Fruit fly (Drosophila melanogaster): ENCODE results near the gene CG10650.

The CG10650 gene

dm6 chr2L:18997148-18997547 is 1.4 kb upstream of the CG10650 start, which contains the start of gene CG31792:
CG31792 (plus strand) TSS chr2L:18997448.
- no peak for TF ChIP-seq noc (tag; optimal IDR thresholded peaks at IDR 0.05)

DNA sequence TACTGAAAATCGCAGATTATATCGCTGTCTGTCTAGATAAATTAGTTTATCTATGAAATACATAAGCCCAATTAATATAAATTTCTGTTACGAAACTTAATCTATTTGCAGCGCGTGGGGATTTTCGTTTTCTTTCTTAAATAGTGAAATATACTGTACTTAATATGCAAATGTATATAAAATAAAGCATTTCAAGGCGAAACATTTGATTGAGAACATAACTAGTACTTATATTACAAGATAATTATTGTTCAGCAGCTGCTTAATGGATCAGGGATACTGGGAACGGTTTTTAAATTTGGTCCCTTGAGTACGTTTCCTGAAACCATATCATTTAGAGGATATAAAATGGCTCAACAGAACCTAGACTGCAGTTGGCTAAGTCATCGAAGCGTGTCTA is 3.5 kb downstream of the CG10650 start, which contains the start of gene CG46465:
Gene CG46465, plus strand, starts transcription at position 301 of the 400 bp plus-strand sequence.
- TF ChIP-seq noc (tag; optimal IDR thresholded peaks at IDR 0.05) = no peak

DNA sequence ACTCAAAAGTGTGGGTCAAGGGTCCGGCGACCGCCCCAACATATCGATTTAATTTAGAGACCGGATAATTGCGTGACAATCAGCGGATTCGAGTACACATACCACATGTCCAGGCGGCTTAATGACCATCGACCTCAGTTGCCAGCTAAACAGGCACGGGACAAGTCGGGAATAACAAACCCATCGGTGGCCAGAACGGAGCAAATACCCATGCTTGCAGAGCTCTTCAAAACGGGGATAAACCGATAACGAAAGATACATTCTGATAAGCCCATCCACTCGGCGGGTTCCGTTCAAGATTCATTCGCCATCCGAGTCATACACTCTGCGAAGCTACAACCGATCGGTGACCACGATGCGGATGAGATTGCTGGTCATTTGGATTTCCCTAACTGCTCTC is 5.0 kb downstream of the CG10650 start, which contains the start of gene CG15169:
Gene CG15169, plus strand, starts transcription at position 301 of the 400 bp plus-strand sequence.
- no peak for TF ChIP-seq noc (tag; optimal IDR thresholded peaks at IDR 0.05)

DNA sequence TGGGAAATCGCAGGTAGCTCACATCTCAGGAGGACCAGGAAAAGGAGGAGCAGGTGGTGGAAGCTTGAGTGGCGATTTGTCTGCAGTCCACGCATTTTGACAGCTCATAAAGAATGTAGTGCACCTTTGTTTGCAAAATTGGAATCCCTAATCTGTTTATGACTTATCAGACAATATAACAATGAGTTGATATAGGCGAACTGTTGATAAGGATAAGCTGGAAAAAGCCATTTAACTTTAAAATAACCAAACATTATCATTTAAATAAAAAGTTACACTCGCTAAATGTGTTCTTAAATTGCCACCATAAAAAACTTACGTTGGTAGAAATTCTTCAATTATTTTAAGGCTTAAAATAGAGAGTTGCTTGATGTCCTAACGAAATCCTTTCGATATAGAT is 5.6 kb downstream of the CG10650 start, which contains the start of gene CG15170:
Gene CG15170, minus strand, starts transcription at position 101 of the 400 bp plus-strand sequence.
- TF ChIP-seq noc (tag; optimal IDR thresholded peaks at IDR 0.05) = no peak

DNA sequence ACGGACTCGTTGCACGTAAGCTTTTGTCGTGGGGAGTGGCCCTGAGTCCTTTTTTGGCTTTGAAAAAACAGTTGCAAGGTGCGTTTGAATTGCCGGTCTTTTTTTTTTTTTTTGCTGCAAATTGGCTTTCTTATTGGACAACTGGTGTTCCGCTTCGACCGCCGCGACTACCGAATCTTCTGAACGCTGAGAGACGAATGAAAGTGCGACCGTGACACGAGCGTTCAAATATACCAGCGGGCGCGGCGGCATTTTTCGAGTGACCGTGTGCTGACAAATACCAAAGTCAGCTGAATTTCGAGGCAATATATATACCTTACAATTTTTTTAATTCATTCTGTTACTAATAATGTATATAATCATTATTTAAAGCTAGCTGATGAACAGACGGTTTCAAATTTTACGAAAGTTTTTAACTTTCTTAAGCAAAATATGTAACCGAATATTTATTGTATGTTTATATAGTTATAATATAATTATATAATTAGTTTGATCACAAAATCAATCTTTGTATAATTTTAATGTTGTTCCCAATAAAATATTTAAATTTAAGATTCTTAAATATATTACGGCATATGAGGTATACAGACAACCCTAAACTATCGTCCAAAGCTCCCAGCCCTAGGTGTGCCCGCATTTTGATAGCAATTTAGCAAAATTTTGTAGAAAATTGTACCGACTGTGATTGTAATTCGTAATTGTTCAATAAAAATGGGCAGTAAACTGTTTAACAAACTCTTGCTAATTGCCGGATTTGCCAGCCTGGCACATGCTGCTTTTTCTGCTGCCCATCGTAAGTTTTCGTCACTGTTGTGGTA is 8.4 kb downstream of the CG10650 start, which contains the start of the genes Swip-1 and EMC5:
Gene Swip-1, minus strand, starts transcription at position 203 of the 818 bp plus-strand sequence.
Gene EMC5, plus strand, starts transcription at position 630 of the 818 bp plus-strand sequence.
- TF ChIP-seq noc (tag; optimal IDR thresholded peaks at IDR 0.05) = peak; percentile 60

DNA sequence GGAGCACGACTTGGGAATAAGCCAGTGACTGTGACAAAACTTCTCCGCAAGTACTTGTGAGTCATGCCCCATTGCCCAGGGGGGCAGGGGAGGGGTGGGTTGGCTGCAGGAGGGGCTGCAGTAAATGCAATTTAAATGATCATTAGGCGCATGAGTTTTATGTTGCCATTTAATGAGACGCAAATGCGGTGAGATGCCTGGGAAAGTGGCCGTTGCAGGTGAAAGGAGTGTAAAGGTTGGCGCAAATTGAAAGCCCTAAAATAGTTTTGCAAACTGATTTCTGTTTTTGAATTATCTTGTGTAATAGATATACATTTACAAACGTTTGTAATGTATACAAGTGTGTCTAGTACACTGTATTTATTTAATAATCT is 9.6 kb downstream of the CG10650 start:
- TF ChIP-seq noc (tag; optimal IDR thresholded peaks at IDR 0.05) = no peak

DNA sequence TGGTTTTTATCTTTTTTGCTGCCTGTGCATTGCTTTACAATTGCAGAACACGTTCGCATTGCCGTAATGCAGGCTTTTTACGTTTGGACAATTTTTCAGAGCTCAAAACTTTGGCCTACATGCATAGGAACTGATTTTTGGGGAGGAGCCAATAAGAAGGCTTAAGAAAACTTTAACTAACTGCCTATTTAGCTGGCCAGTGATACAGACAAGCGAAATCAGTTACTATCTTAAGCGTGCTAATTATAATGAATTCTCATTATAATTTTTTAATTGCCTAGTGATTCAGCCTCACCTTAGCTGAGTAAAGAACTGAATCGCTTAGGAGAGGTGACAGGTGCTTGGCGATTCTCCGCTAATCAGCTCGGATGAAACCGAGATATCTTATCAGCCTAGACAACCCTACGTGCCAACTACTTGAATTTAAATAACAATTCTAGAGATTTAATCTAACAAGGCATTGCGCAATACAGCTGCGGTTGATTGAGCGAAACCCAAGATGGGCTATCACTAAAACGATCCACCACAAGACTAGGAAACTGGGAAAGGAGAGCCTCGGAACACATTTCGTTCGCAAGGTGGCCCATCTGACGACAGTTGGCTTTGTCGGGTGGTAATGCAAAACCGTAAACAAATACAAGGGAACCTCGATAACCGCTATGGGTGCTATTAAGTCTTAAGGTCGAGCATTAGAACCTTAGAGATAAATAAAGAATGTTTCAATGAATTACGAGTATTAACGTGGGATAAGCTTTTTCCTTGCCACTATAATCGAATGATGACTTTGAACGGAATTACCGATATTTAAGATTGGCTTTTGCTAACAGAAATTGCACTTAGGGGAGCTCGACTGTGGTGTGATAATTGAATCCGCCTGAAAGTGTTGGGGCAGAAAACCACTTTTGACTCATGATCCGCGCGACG is 10.3 kb downstream of the CG10650 start:
- TF ChIP-seq noc (tag; optimal IDR thresholded peaks at IDR 0.05) = peak; percentile 83

DNA sequence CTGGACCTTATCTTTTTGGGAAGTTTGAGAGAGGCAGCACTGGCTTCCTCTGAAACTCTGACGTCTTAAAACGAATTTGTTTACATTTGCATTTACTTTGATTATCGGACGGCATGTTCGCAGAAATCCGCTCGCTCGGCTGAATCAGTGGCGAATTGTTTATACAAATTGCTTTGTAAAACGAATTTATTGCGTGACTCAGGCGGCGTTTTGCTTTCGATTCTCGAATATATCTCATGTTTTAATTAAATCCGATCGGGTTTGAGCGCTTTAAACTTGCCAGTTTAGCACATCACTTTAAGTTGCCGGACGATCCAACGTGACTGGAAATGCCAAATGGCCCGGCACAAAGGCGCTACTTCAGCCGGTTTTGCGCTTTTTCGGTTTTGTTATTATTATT is 11.6 kb downstream of the CG10650 start:
- no peak for TF ChIP-seq noc (tag; optimal IDR thresholded peaks at IDR 0.05)

dm6 chr2L:18982826-18983758 is 12.6 kb downstream of the CG10650 start:
- TF ChIP-seq noc (tag; optimal IDR thresholded peaks at IDR 0.05) = no peak

dm6 chr2L:18981947-18982579 is 13.7 kb downstream of the CG10650 start:
- no peak for TF ChIP-seq noc (tag; optimal IDR thresholded peaks at IDR 0.05)

dm6 chr2L:18981484-18981883 is 14.2 kb downstream of the CG10650 start:
- TF ChIP-seq noc (tag; optimal IDR thresholded peaks at IDR 0.05) = no peak

DNA sequence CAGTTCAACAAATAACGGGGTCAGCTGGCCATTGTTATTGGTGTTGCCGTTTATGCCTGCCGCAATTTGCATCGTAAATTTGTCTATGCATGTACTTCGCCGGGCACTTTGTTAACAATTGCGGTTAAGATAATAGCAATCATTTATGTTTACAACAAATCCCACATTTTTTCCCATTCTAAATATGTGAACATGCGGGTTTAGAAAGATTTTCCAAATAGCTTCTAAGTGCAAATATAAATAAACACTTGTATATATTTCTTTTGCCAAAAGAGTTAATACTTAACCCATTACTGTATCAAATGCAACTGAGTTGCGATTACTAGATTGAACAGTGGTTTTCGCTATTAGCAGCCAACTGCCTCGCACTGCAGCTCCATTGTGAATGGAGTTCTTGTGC is 14.8 kb downstream of the CG10650 start:
- no peak for TF ChIP-seq noc (tag; optimal IDR thresholded peaks at IDR 0.05)

DNA sequence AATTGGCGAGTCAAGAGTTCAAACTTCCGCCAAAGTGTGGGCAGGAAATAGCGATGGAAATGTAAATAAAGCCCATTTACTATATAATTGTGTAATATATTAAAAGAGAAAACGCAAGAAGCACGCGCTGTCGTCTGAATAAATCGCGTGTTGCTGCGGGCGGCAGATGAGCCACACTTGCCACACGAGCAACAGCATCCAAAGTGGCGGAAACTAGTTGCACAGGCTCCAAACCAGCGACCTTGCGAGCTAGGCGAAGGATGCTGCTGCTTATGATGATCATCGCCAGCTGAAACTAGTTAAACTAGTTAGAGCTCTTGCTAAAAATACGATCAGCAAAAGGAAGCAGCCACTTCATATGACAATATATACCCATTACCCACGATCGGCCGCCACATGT is 16.3 kb downstream of the CG10650 start:
- no peak for TF ChIP-seq noc (tag; optimal IDR thresholded peaks at IDR 0.05)

- TF ChIP-seq noc (tag; optimal IDR thresholded peaks at IDR 0.05) = no peak
These were observed 16.8 kb downstream of the CG10650 start for dm6 chr2L:18978923-18979322.

DNA sequence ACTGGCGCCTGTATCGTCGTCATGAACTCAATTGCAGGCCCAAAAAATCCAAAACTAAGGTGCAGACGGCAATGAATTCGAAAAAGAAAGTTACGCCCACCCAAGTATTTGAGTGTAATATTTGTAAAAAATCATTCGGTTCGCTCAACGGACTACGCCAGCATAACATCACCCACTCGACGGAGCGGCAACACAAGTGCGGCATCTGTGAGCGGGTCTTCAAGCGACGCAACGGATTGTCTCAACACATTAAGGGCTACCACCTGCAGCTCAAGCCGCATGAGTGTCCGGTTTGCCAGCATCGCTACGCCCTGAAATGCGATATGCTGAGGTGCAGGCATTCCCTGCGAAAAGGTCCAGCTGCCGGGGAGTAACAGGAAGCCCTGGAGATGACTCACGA is 19.0 kb downstream of the CG10650 start:
- TF ChIP-seq noc (tag; optimal IDR thresholded peaks at IDR 0.05) = no peak

Data from whole organism, larva.